Fruit fly (Drosophila melanogaster) whole organism, pupa: ENCODE data around the gene ValRS-m.

Experiments used
- CG10348 ChIP-seq: fragments of 200-800 bp; sonication (Bioruptor generic); IDR thresholded peaks from 2 replicates; pipeline ENCODE4 v1.3.6; 2022; ENCODE audit warnings: missing biosample characterization, missing genetic modification characterization
- CG12605 ChIP-seq: fragments of 200-800 bp; sonication (Bioruptor generic); IDR thresholded peaks from 2 replicates; pipeline ENCODE4 v1.3.6; 2022; ENCODE audit warnings: missing biosample characterization, missing genetic modification characterization
- CG13204 ChIP-seq: fragments of 200-800 bp; sonication (Bioruptor generic); optimal IDR thresholded peaks from 2 replicates; lab custom pipeline; 2018; ENCODE audit warnings: missing biosample characterization, mild to moderate bottlenecking, missing genetic modification characterization, moderate library complexity
- CG14655 ChIP-seq: fragments of 200-800 bp; sonication (Bioruptor generic); optimal IDR thresholded peaks from 3 replicates; lab custom pipeline; 2017; ENCODE audit warnings: mild to moderate bottlenecking, missing biosample characterization, missing genetic modification reagents, missing genetic modification characterization
- CG15710 ChIP-seq: fragments of 200-800 bp; sonication (Bioruptor generic); optimal IDR thresholded peaks from 2 replicates; lab custom pipeline; 2018; ENCODE audit warnings: missing biosample characterization, mild to moderate bottlenecking, missing genetic modification characterization, moderate library complexity
- CG17806 ChIP-seq: fragments of 200-800 bp; sonication (Bioruptor generic); optimal IDR thresholded peaks from 2 replicates; lab custom pipeline; 2018; ENCODE audit warnings: missing biosample characterization, mild to moderate bottlenecking, missing genetic modification characterization, moderate library complexity
- CG32121 ChIP-seq: fragments of 200-800 bp; sonication (Bioruptor generic); IDR thresholded peaks from 2 replicates; pipeline ENCODE4 v1.3.6; 2022; ENCODE audit warnings: missing biosample characterization, missing genetic modification characterization
- CG34367 ChIP-seq: fragments of 200-800 bp; sonication (Bioruptor generic); optimal IDR thresholded peaks from 2 replicates; lab custom pipeline; 2018; ENCODE audit warnings: missing biosample characterization, mild to moderate bottlenecking, missing genetic modification characterization
- CG4496 ChIP-seq: fragments of 200-800 bp; sonication (Bioruptor generic); IDR thresholded peaks from 3 replicates; pipeline ENCODE4 v1.3.6; 2022; ENCODE audit warnings: missing biosample characterization, missing genetic modification characterization
- CG8159 ChIP-seq: fragments of 200-800 bp; sonication (Bioruptor generic); optimal IDR thresholded peaks from 3 replicates; lab custom pipeline; 2018; ENCODE audit warnings: missing biosample characterization, mild to moderate bottlenecking, missing genetic modification characterization, moderate library complexity
- CG8301 ChIP-seq: fragments of 200-800 bp; sonication (Bioruptor generic); optimal IDR thresholded peaks from 2 replicates; lab custom pipeline; 2018; ENCODE audit warnings: missing biosample characterization, mild to moderate bottlenecking, missing genetic modification characterization
- CG9948 ChIP-seq: fragments of 200-800 bp; sonication (Bioruptor generic); optimal IDR thresholded peaks from 2 replicates; lab custom pipeline; 2018; ENCODE audit warnings: missing biosample characterization, mild to moderate bottlenecking, missing genetic modification characterization, moderate library complexity
- D1 ChIP-seq: fragments of 200-800 bp; sonication (Bioruptor generic); optimal IDR thresholded peaks from 2 replicates; lab custom pipeline; 2018; ENCODE audit warnings: missing biosample characterization, mild to moderate bottlenecking, missing genetic modification characterization, moderate library complexity
- EcR ChIP-seq: fragments of 200-800 bp; sonication (Bioruptor generic); optimal IDR thresholded peaks from 3 replicates; lab custom pipeline; 2019; ENCODE audit warnings: missing biosample characterization, missing genetic modification characterization, mild to moderate bottlenecking, moderate library complexity, missing genetic modification reagents
- Ets98B ChIP-seq: fragments of 200-800 bp; sonication (Bioruptor generic); IDR thresholded peaks from 2 replicates; pipeline ENCODE4 v1.3.6; 2022; ENCODE audit warnings: missing biosample characterization, missing genetic modification characterization
- Pif1A ChIP-seq: fragments of 200-800 bp; sonication (Bioruptor generic); optimal IDR thresholded peaks from 3 replicates; lab custom pipeline; 2016; ENCODE audit warnings: missing biosample characterization, missing genetic modification characterization
- Pif1B ChIP-seq: fragments of 200-800 bp; sonication (Bioruptor generic); optimal IDR thresholded peaks from 3 replicates; lab custom pipeline; 2016; ENCODE audit warnings: missing biosample characterization, missing genetic modification characterization
- Snoo ChIP-seq: fragments of 200-800 bp; sonication (Bioruptor generic); optimal IDR thresholded peaks from 3 replicates; lab custom pipeline; 2017; ENCODE audit warnings: missing biosample characterization, mild to moderate bottlenecking, missing genetic modification characterization, inconsistent platforms
- fd96Ca ChIP-seq: fragments of 200-800 bp; sonication (Bioruptor generic); IDR thresholded peaks from 3 replicates; pipeline ENCODE4 v1.3.6; 2022; ENCODE audit warnings: missing biosample characterization, missing genetic modification characterization
- gl ChIP-seq: fragments of 200-800 bp; sonication (Bioruptor generic); optimal IDR thresholded peaks from 2 replicates; lab custom pipeline; 2018; ENCODE audit warnings: missing biosample characterization, mild to moderate bottlenecking, missing genetic modification characterization
- rn ChIP-seq: fragments of 200-800 bp; sonication (Bioruptor generic); IDR thresholded peaks from 2 replicates; pipeline ENCODE4 v1.3.6; 2022; ENCODE audit warnings: missing biosample characterization, missing genetic modification characterization

ValRS-m gene

dm6 chr3L:9002527-9002926, 38.0 kb upstream of the ValRS-m start:
- TF ChIP-seq D1 = no peak
- no peak for TF ChIP-seq gl (tag; lab: Kevin White, UChicago)
- TF ChIP-seq CG9948 = no peak
- TF ChIP-seq CG10348 = no peak
- no peak for TF ChIP-seq CG8301 (tag; lab: Kevin White, UChicago)

DNA sequence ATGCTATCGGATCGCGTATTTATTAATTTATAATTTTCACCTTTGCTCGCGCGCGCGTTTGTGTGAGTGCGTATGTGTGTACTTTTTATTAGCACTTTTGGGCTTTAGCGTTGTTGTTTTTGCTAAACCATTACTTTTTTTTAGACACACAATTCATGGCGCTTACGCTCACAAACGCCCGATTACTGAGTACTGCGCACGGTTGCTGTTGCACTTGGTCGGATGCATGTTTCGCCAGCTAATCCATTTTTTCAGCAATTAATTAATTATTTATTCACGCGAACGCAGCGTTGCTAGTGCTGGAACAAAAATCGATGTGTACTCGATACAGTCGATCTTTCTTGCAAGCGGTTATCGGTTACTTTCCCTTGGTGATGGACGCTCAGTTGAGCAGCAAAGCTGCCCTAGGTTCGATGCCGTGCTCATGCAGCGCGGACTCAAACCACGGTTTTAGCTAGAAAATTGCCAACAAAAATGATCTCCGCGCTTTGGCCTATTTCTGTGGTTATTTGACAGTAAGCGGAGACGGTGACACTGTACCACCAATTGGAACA, 33.2 kb upstream of the ValRS-m start, which contains the start of the genes smg and CG5087:
Gene smg (minus strand): TSS at position 304 of the 554 bp plus-strand sequence.
Gene CG5087 (plus strand): TSS at position 499 of the 554 bp plus-strand sequence.
- TF ChIP-seq rn (GFP tag; lab: Robert Waterston, UW) (0 out of 2 replicates have a peak, but pooled peaks have one; percentile 10), CG17806 (tag; lab: Kevin White, UChicago) (no peak), CG32121 (peak; percentile 22; the same call in 1 of the 2 replicates)

dm6 chr3L:8996899-8997685, 32.5 kb upstream of the ValRS-m start:
- no peak for TF ChIP-seq CG8159 (tag; lab: Kevin White, UChicago)
- TF ChIP-seq CG9948 = no peak
- TF ChIP-seq Pif1B (GFP tag; lab: Kevin White, UChicago) = no peak
- TF ChIP-seq EcR (GFP tag; lab: Kevin White, UChicago) = peak; percentile 23
- TF ChIP-seq CG13204 (GFP tag; lab: Kevin White, UChicago) = peak; percentile 85
- TF ChIP-seq CG32121 = peak; percentile 22; the same call in 1 of the 2 replicates
- no peak for TF ChIP-seq CG10348
- peak; percentile 43; the same call in 1 of the 2 replicates for TF ChIP-seq Ets98B (GFP tag; lab: Robert Waterston, UW)

dm6 chr3L:8996173-8996767, 31.7 kb upstream of the ValRS-m start:
- TF ChIP-seq Pif1A (GFP tag; lab: Kevin White, UChicago) = no peak
- peak; percentile 79 for TF ChIP-seq rn (GFP tag; lab: Robert Waterston, UW)
- TF ChIP-seq Pif1B (GFP tag; lab: Kevin White, UChicago) = no peak
- TF ChIP-seq CG10348 = peak; percentile 67
- TF ChIP-seq EcR (GFP tag; lab: Kevin White, UChicago) = no peak
- peak; percentile 92 for TF ChIP-seq CG8301 (tag; lab: Kevin White, UChicago)
- TF ChIP-seq CG15710 (tag; lab: Kevin White, UChicago) = peak; percentile 58
- peak; percentile 74 for TF ChIP-seq CG17806 (tag; lab: Kevin White, UChicago)
- TF ChIP-seq CG34367 (tag; lab: Kevin White, UChicago) = peak; percentile 31
- peak; percentile 94 for TF ChIP-seq CG4496 (GFP tag; lab: Robert Waterston, UW)
- TF ChIP-seq CG8159 (tag; lab: Kevin White, UChicago) = no peak
- no peak for TF ChIP-seq gl (tag; lab: Kevin White, UChicago)
- peak; percentile 79; the same call in 2 of the 3 replicates for TF ChIP-seq fd96Ca (GFP tag; lab: Robert Waterston, UW)
- peak; percentile 79 for TF ChIP-seq Snoo (tag; lab: Kevin White, UChicago)
- no peak for TF ChIP-seq CG13204 (GFP tag; lab: Kevin White, UChicago)
- no peak for TF ChIP-seq D1
- TF ChIP-seq CG12605 (GFP tag; lab: Robert Waterston, UW) = peak; percentile 92
- peak; percentile 58 for TF ChIP-seq CG9948
- TF ChIP-seq Ets98B (GFP tag; lab: Robert Waterston, UW) = peak; percentile 97
- peak; percentile 95 for TF ChIP-seq CG32121
- TF ChIP-seq CG14655 (GFP tag; lab: Kevin White, UChicago) = no peak

dm6 chr3L:8990128-8990527, 25.6 kb upstream of the ValRS-m start, which contains the start of gene CG5280:
CG5280 (minus strand) TSS chr3L:8990228.
- TF ChIP-seq Pif1A (GFP tag; lab: Kevin White, UChicago) = no peak
- TF ChIP-seq EcR (GFP tag; lab: Kevin White, UChicago) = no peak
- no peak for TF ChIP-seq CG14655 (GFP tag; lab: Kevin White, UChicago)
- no peak for TF ChIP-seq CG8301 (tag; lab: Kevin White, UChicago)
- no peak for TF ChIP-seq rn (GFP tag; lab: Robert Waterston, UW)
- no peak for TF ChIP-seq CG10348
- no peak for TF ChIP-seq D1

dm6 chr3L:8986582-8986981, 22.0 kb upstream of the ValRS-m start, which contains the start of gene CG5068:
CG5068 (plus strand) TSS chr3L:8986710.
- no peak for TF ChIP-seq CG17806 (tag; lab: Kevin White, UChicago)
- TF ChIP-seq CG13204 (GFP tag; lab: Kevin White, UChicago) = no peak
- TF ChIP-seq CG10348 = no peak
- TF ChIP-seq CG8301 (tag; lab: Kevin White, UChicago) = no peak
- TF ChIP-seq gl (tag; lab: Kevin White, UChicago) = no peak
- no peak for TF ChIP-seq CG12605 (GFP tag; lab: Robert Waterston, UW)
- TF ChIP-seq D1 = no peak
- no peak for TF ChIP-seq rn (GFP tag; lab: Robert Waterston, UW)
- TF ChIP-seq Pif1A (GFP tag; lab: Kevin White, UChicago) = no peak
- TF ChIP-seq, all 21 proteins: peak for 0
